Comparison of ENCODE assay signal across 1 fruit fly cellular context in genomic region chr3R:8811323-8811936, dm6.
TF ChIP-seq lines count a peak whose summit lies in the region.

No protein-coding gene starts in this region.

TF ChIP-seq in whole organism, embryonic, 481 proteins besides CTCF, POLR2A, EP300 and RAD21 (continued from another document and continues in another):
- peak; percentile 95 for TF ChIP-seq CG15514 (GFP tag; optimal IDR thresholded peaks at IDR 0.05; lab: Kevin White, UChicago)
- TF ChIP-seq shn (GFP tag; optimal IDR thresholded peaks at IDR 0.05; lab: Kevin White, UChicago): peak; percentile 97
- peak; percentile 96 for TF ChIP-seq peb (GFP tag; IDR thresholded peaks at IDR 0.05; lab: Robert Waterston, UW)
- TF ChIP-seq nmo (GFP tag; optimal IDR thresholded peaks at IDR 0.05; lab: Kevin White, UChicago): peak; percentile 99
- TF ChIP-seq Tbp (GFP tag; optimal IDR thresholded peaks at IDR 0.05; lab: Kevin White, UChicago): no peak
- TF ChIP-seq CG6654 (GFP tag; optimal IDR thresholded peaks at IDR 0.05; lab: Kevin White, UChicago): peak; percentile 92
- peak; percentile 99 for TF ChIP-seq Dip3 (GFP tag; optimal IDR thresholded peaks at IDR 0.05; lab: Kevin White, UChicago)
- peak; percentile 99 for TF ChIP-seq CG6854 (GFP tag; optimal IDR thresholded peaks at IDR 0.05; lab: Kevin White, UChicago)
- peak; percentile 100 for TF ChIP-seq Dbx (GFP tag; IDR thresholded peaks at IDR 0.05; lab: Robert Waterston, UW)
- peak; percentile 97 for TF ChIP-seq CG43689 (GFP tag; IDR thresholded peaks at IDR 0.05; lab: Robert Waterston, UW)
- peak; percentile 95 for TF ChIP-seq CG10274 (GFP tag; optimal IDR thresholded peaks at IDR 0.05; lab: Kevin White, UChicago)
- TF ChIP-seq slbo (GFP tag; IDR thresholded peaks at IDR 0.05; lab: Robert Waterston, UW): peak; percentile 99
- peak; percentile 99 for TF ChIP-seq CG12219 (GFP tag; optimal IDR thresholded peaks at IDR 0.05; lab: Kevin White, UChicago)
- peak; percentile 96 for TF ChIP-seq CG11696 (GFP tag; IDR thresholded peaks at IDR 0.05; lab: Robert Waterston, UW)
- TF ChIP-seq tio (GFP tag; optimal IDR thresholded peaks at IDR 0.05; lab: Kevin White, UChicago): peak; percentile 99
- peak; percentile 98 for TF ChIP-seq CG10462 (GFP tag; optimal IDR thresholded peaks at IDR 0.05; lab: Kevin White, UChicago)
- peak; percentile 100 for TF ChIP-seq CG2120 (GFP tag; optimal IDR thresholded peaks at IDR 0.05; lab: Kevin White, UChicago)
- TF ChIP-seq ewg (GFP tag; optimal IDR thresholded peaks at IDR 0.05; lab: Kevin White, UChicago): peak; percentile 97
- TF ChIP-seq CG4424 (GFP tag; optimal IDR thresholded peaks at IDR 0.05; lab: Kevin White, UChicago): peak; percentile 99
- peak; percentile 99 for TF ChIP-seq caup (GFP tag; optimal IDR thresholded peaks at IDR 0.05; lab: Kevin White, UChicago; ENCODE audit: severe bottlenecking)
- TF ChIP-seq Awh (GFP tag; IDR thresholded peaks at IDR 0.05; lab: Robert Waterston, UW): peak; percentile 98
- peak; percentile 98 for TF ChIP-seq gcm (GFP tag; optimal IDR thresholded peaks at IDR 0.05; lab: Kevin White, UChicago)
- TF ChIP-seq H15 (GFP tag; IDR thresholded peaks at IDR 0.05; lab: Robert Waterston, UW): peak; percentile 98
- peak; percentile 35; the same call in 1 of the 2 replicates for TF ChIP-seq CG13287 (GFP tag; IDR thresholded peaks at IDR 0.05; lab: Robert Waterston, UW; ENCODE audit: partially characterized antibody)
- peak; percentile 91 for TF ChIP-seq Adf1 (GFP tag; IDR thresholded peaks at IDR 0.05; lab: Robert Waterston, UW)
- no peak for TF ChIP-seq Dfd (GFP tag; optimal IDR thresholded peaks at IDR 0.05; lab: Kevin White, UChicago)
- TF ChIP-seq Hmx (GFP tag; optimal IDR thresholded peaks at IDR 0.05; lab: Kevin White, UChicago): peak; percentile 97
- no peak for TF ChIP-seq CG16813 (GFP tag; IDR thresholded peaks at IDR 0.05; lab: Robert Waterston, UW; ENCODE audit: partially characterized antibody)
- peak; percentile 98 for TF ChIP-seq CG4730 (GFP tag; IDR thresholded peaks at IDR 0.05; lab: Robert Waterston, UW)
- TF ChIP-seq vnd (GFP tag; IDR thresholded peaks at IDR 0.05; lab: Robert Waterston, UW; ENCODE audit: partially characterized antibody): no peak
- peak; percentile 98 for TF ChIP-seq Usf (GFP tag; optimal IDR thresholded peaks at IDR 0.05; lab: Kevin White, UChicago)
- TF ChIP-seq bbx (GFP tag; IDR thresholded peaks at IDR 0.05; lab: Robert Waterston, UW; ENCODE audit: partially characterized antibody): 0 out of 2 replicates have a peak, but pooled peaks have one; percentile 42
- TF ChIP-seq CG17186 (GFP tag; optimal IDR thresholded peaks at IDR 0.05; lab: Kevin White, UChicago): peak; percentile 87
- TF ChIP-seq CG12659 (GFP tag; optimal IDR thresholded peaks at IDR 0.05; lab: Kevin White, UChicago): peak; percentile 99
- TF ChIP-seq CG32767 (GFP tag; IDR thresholded peaks at IDR 0.05; lab: Robert Waterston, UW): peak; percentile 98
- peak; percentile 98 for TF ChIP-seq CG12299 (tag; optimal IDR thresholded peaks at IDR 0.05; lab: Kevin White, UChicago)
- peak; percentile 80 for TF ChIP-seq CG4360 (GFP tag; IDR thresholded peaks at IDR 0.05; lab: Robert Waterston, UW)
- peak; percentile 97 for TF ChIP-seq Lim3 (GFP tag; IDR thresholded peaks at IDR 0.05; lab: Robert Waterston, UW)
- no peak for TF ChIP-seq lov (optimal IDR thresholded peaks at IDR 0.05; lab: Kevin White, UChicago)
- peak; percentile 98 for TF ChIP-seq lov (GFP tag; IDR thresholded peaks at IDR 0.05; lab: Robert Waterston, UW)
- peak; percentile 99 for TF ChIP-seq ems (GFP tag; optimal IDR thresholded peaks at IDR 0.05; lab: Kevin White, UChicago)
- peak; percentile 38 to 74 for TF ChIP-seq crp (GFP tag; optimal IDR thresholded peaks at IDR 0.05; lab: Kevin White, UChicago)
- TF ChIP-seq CG9609 (GFP tag; optimal IDR thresholded peaks at IDR 0.05; lab: Kevin White, UChicago): peak; percentile 98
- peak; percentile 99 for TF ChIP-seq ranshi (GFP tag; IDR thresholded peaks at IDR 0.05; lab: Robert Waterston, UW)
- peak; percentile 95 for TF ChIP-seq ro (GFP tag; IDR thresholded peaks at IDR 0.05; lab: Robert Waterston, UW)
- peak; percentile 78 for TF ChIP-seq fd102C (GFP tag; optimal IDR thresholded peaks at IDR 0.05; lab: Kevin White, UChicago)
- TF ChIP-seq Meics (GFP tag; optimal IDR thresholded peaks at IDR 0.05; lab: Kevin White, UChicago): peak; percentile 99
- peak; percentile 95 for TF ChIP-seq CG9876 (GFP tag; optimal IDR thresholded peaks at IDR 0.05; lab: Kevin White, UChicago)
- TF ChIP-seq CG3281 (GFP tag; optimal IDR thresholded peaks at IDR 0.05; lab: Kevin White, UChicago): peak; percentile 99
- TF ChIP-seq ERR (GFP tag; optimal IDR thresholded peaks at IDR 0.05; lab: Kevin White, UChicago): peak; percentile 98
- TF ChIP-seq sd (tag; optimal IDR thresholded peaks at IDR 0.05; lab: Kevin White, UChicago): peak; percentile 96
- TF ChIP-seq Asciz (GFP tag; optimal IDR thresholded peaks at IDR 0.05; lab: Kevin White, UChicago): peak; percentile 97
- TF ChIP-seq Oli (tag; optimal IDR thresholded peaks at IDR 0.05; lab: Kevin White, UChicago): peak; percentile 99
- TF ChIP-seq Dref (GFP tag; IDR thresholded peaks at IDR 0.05; lab: Robert Waterston, UW): no peak; the same call in 1 of the 2 replicates
- peak; percentile 98 to 99 for TF ChIP-seq chif (GFP tag; optimal IDR thresholded peaks at IDR 0.05; lab: Kevin White, UChicago)
- no peak for TF ChIP-seq fru (optimal IDR thresholded peaks at IDR 0.05; lab: Kevin White, UChicago)
- no peak for TF ChIP-seq CG7963 (GFP tag; IDR thresholded peaks at IDR 0.05; lab: Robert Waterston, UW; ENCODE audit: partially characterized antibody)
- peak; percentile 99 for TF ChIP-seq CG9817 (tag; optimal IDR thresholded peaks at IDR 0.05; lab: Kevin White, UChicago)
- peak; percentile 97 for TF ChIP-seq CG8388 (GFP tag; optimal IDR thresholded peaks at IDR 0.05; lab: Kevin White, UChicago)
- peak; percentile 99 for TF ChIP-seq MBD-R2 (GFP tag; IDR thresholded peaks at IDR 0.05; lab: Robert Waterston, UW)
- TF ChIP-seq phol (tag; optimal IDR thresholded peaks at IDR 0.05; lab: Kevin White, UChicago): peak; percentile 98
- peak; percentile 98 for TF ChIP-seq CG8944 (GFP tag; optimal IDR thresholded peaks at IDR 0.05; lab: Kevin White, UChicago)
- peak; percentile 98 for TF ChIP-seq kay (GFP tag; optimal IDR thresholded peaks at IDR 0.05; lab: Kevin White, UChicago)
- peak; percentile 93 for TF ChIP-seq TFAM (GFP tag; optimal IDR thresholded peaks at IDR 0.05; lab: Kevin White, UChicago)
- TF ChIP-seq CG2199 (GFP tag; IDR thresholded peaks at IDR 0.05; lab: Robert Waterston, UW): peak; percentile 98
- peak; percentile 93 for TF ChIP-seq CG6254 (GFP tag; optimal IDR thresholded peaks at IDR 0.05; lab: Kevin White, UChicago)
- TF ChIP-seq HLH4C (GFP tag; IDR thresholded peaks at IDR 0.05; lab: Robert Waterston, UW; ENCODE audit: partially characterized antibody): no peak
- TF ChIP-seq CG13624 (GFP tag; optimal IDR thresholded peaks at IDR 0.05; lab: Kevin White, UChicago): peak; percentile 99
- peak; percentile 96 for TF ChIP-seq B-H2 (GFP tag; optimal IDR thresholded peaks at IDR 0.05; lab: Kevin White, UChicago)
- peak; percentile 99 for TF ChIP-seq Hr3 (GFP tag; optimal IDR thresholded peaks at IDR 0.05; lab: Kevin White, UChicago)
- TF ChIP-seq CG6765 (GFP tag; optimal IDR thresholded peaks at IDR 0.05; lab: Kevin White, UChicago): peak; percentile 98
- peak; percentile 94 for TF ChIP-seq Hey (tag; optimal IDR thresholded peaks at IDR 0.05; lab: Kevin White, UChicago)
- peak; percentile 98 for TF ChIP-seq eyg (GFP tag; optimal IDR thresholded peaks at IDR 0.05; lab: Kevin White, UChicago)
- peak; percentile 99 for TF ChIP-seq zfh1 (GFP tag; IDR thresholded peaks at IDR 0.05; lab: Robert Waterston, UW)
- TF ChIP-seq Bdp1 (GFP tag; optimal IDR thresholded peaks at IDR 0.05; lab: Kevin White, UChicago): peak; percentile 94
- no peak for TF ChIP-seq tll (GFP tag; optimal IDR thresholded peaks at IDR 0.05; lab: Kevin White, UChicago)
- TF ChIP-seq dan (GFP tag; IDR thresholded peaks at IDR 0.05; lab: Robert Waterston, UW): no peak
- peak; percentile 98 for TF ChIP-seq cwo (GFP tag; optimal IDR thresholded peaks at IDR 0.05; lab: Kevin White, UChicago)
- peak; percentile 99 for TF ChIP-seq Dad (GFP tag; optimal IDR thresholded peaks at IDR 0.05; lab: Kevin White, UChicago)
- TF ChIP-seq cg (GFP tag; optimal IDR thresholded peaks at IDR 0.05; lab: Kevin White, UChicago): peak; percentile 84
- peak; percentile 98 for TF ChIP-seq Taf1 (GFP tag; IDR thresholded peaks at IDR 0.05; lab: Robert Waterston, UW)
- peak; percentile 91 for TF ChIP-seq ftz-f1 (GFP tag; optimal IDR thresholded peaks at IDR 0.05; lab: Kevin White, UChicago)
- TF ChIP-seq CG4404 (GFP tag; IDR thresholded peaks at IDR 0.05; lab: Robert Waterston, UW): peak; percentile 97
- peak; percentile 99 for TF ChIP-seq Ssrp (tag; optimal IDR thresholded peaks at IDR 0.05; lab: Kevin White, UChicago)
- peak; percentile 85 for TF ChIP-seq ac (GFP tag; optimal IDR thresholded peaks at IDR 0.05; lab: Kevin White, UChicago)
- peak; percentile 93 for TF ChIP-seq CG11560 (tag; IDR thresholded peaks at IDR 0.05; lab: Robert Waterston, UW)
- peak; percentile 98 for TF ChIP-seq B-H1 (GFP tag; IDR thresholded peaks at IDR 0.05; lab: Robert Waterston, UW)
- peak; percentile 98 for TF ChIP-seq CG17328 (GFP tag; IDR thresholded peaks at IDR 0.05; lab: Robert Waterston, UW)
- peak; percentile 87 for TF ChIP-seq CG7271 (tag; optimal IDR thresholded peaks at IDR 0.05; lab: Kevin White, UChicago)
- TF ChIP-seq dmrt11E (tag; optimal IDR thresholded peaks at IDR 0.05; lab: Kevin White, UChicago): peak; percentile 96
- no peak for TF ChIP-seq hb (GFP tag; IDR thresholded peaks at IDR 0.05; lab: Robert Waterston, UW; ENCODE audit: partially characterized antibody)
- TF ChIP-seq Bgb (GFP tag; IDR thresholded peaks at IDR 0.05; lab: Robert Waterston, UW; ENCODE audit: partially characterized antibody): peak; percentile 61; the same call in 1 of the 2 replicates
- peak; percentile 98 for TF ChIP-seq CG32772 (GFP tag; IDR thresholded peaks at IDR 0.05; lab: Robert Waterston, UW)
- TF ChIP-seq CG9437 (GFP tag; optimal IDR thresholded peaks at IDR 0.05; lab: Kevin White, UChicago): peak; percentile 95
- TF ChIP-seq CG5245 (GFP tag; optimal IDR thresholded peaks at IDR 0.05; lab: Kevin White, UChicago): peak; percentile 98
- peak; percentile 93 for TF ChIP-seq Ets97D (GFP tag; optimal IDR thresholded peaks at IDR 0.05; lab: Kevin White, UChicago)
- TF ChIP-seq CG8924 (tag; optimal IDR thresholded peaks at IDR 0.05; lab: Kevin White, UChicago): peak; percentile 99
- peak; percentile 96 for TF ChIP-seq chinmo (GFP tag; IDR thresholded peaks at IDR 0.05; lab: Robert Waterston, UW; ENCODE audit: partially characterized antibody)
- TF ChIP-seq CrebB (tag; optimal IDR thresholded peaks at IDR 0.05; lab: Kevin White, UChicago): peak; percentile 99
- TF ChIP-seq CG9727 (GFP tag; optimal IDR thresholded peaks at IDR 0.05; lab: Kevin White, UChicago): peak; percentile 99
- TF ChIP-seq Hr78 (GFP tag; optimal IDR thresholded peaks at IDR 0.05; lab: Kevin White, UChicago): peak in 1 of 2 experiments; percentile 85
- peak; percentile 99 for TF ChIP-seq CG13296 (GFP tag; optimal IDR thresholded peaks at IDR 0.05; lab: Kevin White, UChicago)
- peak; percentile 99 for TF ChIP-seq CG3847 (GFP tag; IDR thresholded peaks at IDR 0.05; lab: Robert Waterston, UW)
- peak; percentile 94 for TF ChIP-seq CG7357 (GFP tag; IDR thresholded peaks at IDR 0.05; lab: Robert Waterston, UW)
- TF ChIP-seq Dp (GFP tag; optimal IDR thresholded peaks at IDR 0.05; lab: Kevin White, UChicago): peak; percentile 37
- TF ChIP-seq HmgD (GFP tag; optimal IDR thresholded peaks at IDR 0.05; lab: Kevin White, UChicago): peak; percentile 98
- TF ChIP-seq CG13894 (tag; optimal IDR thresholded peaks at IDR 0.05; lab: Kevin White, UChicago): peak; percentile 99
- peak; percentile 99 for TF ChIP-seq BtbVII (GFP tag; optimal IDR thresholded peaks at IDR 0.05; lab: Kevin White, UChicago)
- TF ChIP-seq klu (GFP tag; IDR thresholded peaks at IDR 0.05; lab: Robert Waterston, UW): peak; percentile 97
- peak; percentile 99 for TF ChIP-seq seq (GFP tag; IDR thresholded peaks at IDR 0.05; lab: Robert Waterston, UW)
- TF ChIP-seq CG17802 (tag; optimal IDR thresholded peaks at IDR 0.05; lab: Kevin White, UChicago): peak; percentile 90
- TF ChIP-seq sisA (GFP tag; IDR thresholded peaks at IDR 0.05; lab: Robert Waterston, UW): peak; percentile 99
- TF ChIP-seq Hr39 (optimal IDR thresholded peaks at IDR 0.05; lab: Kevin White, UChicago): no peak
- peak; percentile 99 for TF ChIP-seq H2.0 (GFP tag; IDR thresholded peaks at IDR 0.05; lab: Robert Waterston, UW)
- TF ChIP-seq CG10431 (GFP tag; optimal IDR thresholded peaks at IDR 0.05; lab: Kevin White, UChicago): peak; percentile 86
- TF ChIP-seq CG16863 (GFP tag; optimal IDR thresholded peaks at IDR 0.05; lab: Kevin White, UChicago): peak; percentile 99
- TF ChIP-seq CG5180 (GFP tag; optimal IDR thresholded peaks at IDR 0.05; lab: Kevin White, UChicago): peak; percentile 94
- TF ChIP-seq nau (GFP tag; optimal IDR thresholded peaks at IDR 0.05; lab: Kevin White, UChicago): peak; percentile 99
- TF ChIP-seq CG3838 (GFP tag; optimal IDR thresholded peaks at IDR 0.05; lab: Kevin White, UChicago): peak; percentile 95
- TF ChIP-seq luna (GFP tag; optimal IDR thresholded peaks at IDR 0.05; lab: Kevin White, UChicago): peak; percentile 98
- peak; percentile 99 for TF ChIP-seq CG30403 (GFP tag; optimal IDR thresholded peaks at IDR 0.05; lab: Kevin White, UChicago)
- TF ChIP-seq NK7.1 (GFP tag; optimal IDR thresholded peaks at IDR 0.05; lab: Kevin White, UChicago): peak; percentile 99
- TF ChIP-seq crol (GFP tag; IDR thresholded peaks at IDR 0.05; lab: Robert Waterston, UW): peak; percentile 97
- peak; percentile 100 for TF ChIP-seq CG32532 (GFP tag; IDR thresholded peaks at IDR 0.05; lab: Robert Waterston, UW)
- TF ChIP-seq esg (GFP tag; conservative IDR thresholded peaks at IDR 0.05; lab: Robert Waterston, UW): peak; percentile 99
- TF ChIP-seq lola (GFP tag; optimal IDR thresholded peaks at IDR 0.05; lab: Kevin White, UChicago): peak in 1 of 3 experiments; percentile 97
- peak; percentile 98 for TF ChIP-seq CG9215 (GFP tag; IDR thresholded peaks at IDR 0.05; lab: Robert Waterston, UW)
- TF ChIP-seq MTF-1 (GFP tag; optimal IDR thresholded peaks at IDR 0.05; lab: Kevin White, UChicago; ENCODE audit: borderline replicate concordance): peak; percentile 97
- TF ChIP-seq sim (GFP tag; IDR thresholded peaks at IDR 0.05; lab: Robert Waterston, UW): peak; percentile 96
- peak; percentile 88 for TF ChIP-seq Deaf1 (tag; optimal IDR thresholded peaks at IDR 0.05; lab: Kevin White, UChicago)
